Worm (Caenorhabditis elegans) whole organism, midembryonic: ENCODE measurements around the gene C53B7.3.

ENCODE experiments used
- T22C8.4 ChIP-seq: fragments of 200-800 bp; sonication (Bioruptor generic); IDR thresholded peaks from 2 replicates; pipeline ENCODE4 v1.3.6; 2022; ENCODE audit warnings: missing genetic modification characterization, missing compliant biosample characterization
- cog-1 ChIP-seq: sonication (generic microtip); optimal IDR thresholded peaks from 2 replicates; lab custom pipeline; 2016; ENCODE audit warnings: missing genetic modification characterization, missing compliant biosample characterization
- flt-1 ChIP-seq: fragments of 200-800 bp; sonication (Bioruptor generic); IDR thresholded peaks from 2 replicates; pipeline ENCODE4 v1.3.6; 2022; ENCODE audit warnings: missing genetic modification characterization, missing compliant biosample characterization
- klf-2 ChIP-seq: fragments of 200-800 bp; sonication (Bioruptor generic); conservative IDR thresholded peaks from 2 replicates; pipeline ENCODE4 v1.3.6; 2022; ENCODE audit warnings: missing genetic modification reagents, missing genetic modification characterization, missing compliant biosample characterization
- med-1 ChIP-seq: sonication (generic microtip); optimal IDR thresholded peaks from 2 replicates; lab custom pipeline; 2017; ENCODE audit warnings: missing genetic modification characterization, mild to moderate bottlenecking, missing compliant biosample characterization, antibody characterized with exemption, missing genetic modification reagents; ENCODE audit not compliant: insufficient read depth
- ref-1 ChIP-seq: fragments of 200-800 bp; sonication (Bioruptor generic); conservative IDR thresholded peaks from 2 replicates; pipeline ENCODE4 v1.3.6; 2022; ENCODE audit warnings: missing genetic modification reagents, missing genetic modification characterization, missing compliant biosample characterization
- tab-1 ChIP-seq: fragments of 200-800 bp; sonication (Bioruptor generic); IDR thresholded peaks from 2 replicates; pipeline ENCODE4 v1.3.6; 2022; ENCODE audit warnings: missing genetic modification characterization, missing compliant biosample characterization
- ztf-23 ChIP-seq: fragments of 200-800 bp; sonication (Bioruptor generic); IDR thresholded peaks from 2 replicates; pipeline ENCODE4 v1.3.6; 2022; ENCODE audit warnings: missing genetic modification reagents, missing genetic modification characterization, missing compliant biosample characterization
- ztf-29 ChIP-seq: fragments of 200-800 bp; sonication (Bioruptor generic); IDR thresholded peaks from 2 replicates; pipeline ENCODE4 v1.3.6; 2022; ENCODE audit warnings: missing genetic modification reagents, missing genetic modification characterization, missing compliant biosample characterization

C53B7.3 gene

DNA sequence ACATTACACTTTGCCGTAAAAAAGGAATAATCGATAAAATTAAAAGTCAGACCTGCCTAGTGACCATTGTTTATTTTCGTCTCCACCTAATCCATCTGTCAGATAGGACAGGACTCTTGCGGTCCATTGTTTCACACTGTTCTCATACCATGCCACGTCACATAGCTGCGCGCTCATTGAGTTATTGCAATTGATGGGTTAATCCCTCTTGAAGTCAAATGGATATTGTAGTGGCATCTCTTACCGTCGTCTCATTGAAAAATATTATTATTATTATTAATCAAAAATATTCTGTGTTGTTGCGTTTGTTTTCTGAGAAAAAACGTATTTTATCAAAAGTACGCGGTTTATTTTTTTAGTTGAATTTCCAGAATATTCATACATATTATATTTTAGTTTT, 43.7 kb downstream of the C53B7.3 start:
- no peak for TF ChIP-seq ztf-23 (GFP tag; lab: Robert Waterston, UW)
- TF ChIP-seq flt-1 (GFP tag; lab: Robert Waterston, UW): no peak
- TF ChIP-seq ztf-29 (GFP tag; lab: Robert Waterston, UW): no peak
- no peak for TF ChIP-seq tab-1 (GFP tag; lab: Robert Waterston, UW)
- TF ChIP-seq med-1 (GFP tag; lab: Kevin White, UChicago): no peak
- no peak for TF ChIP-seq ref-1 (GFP tag; lab: Robert Waterston, UW)

DNA sequence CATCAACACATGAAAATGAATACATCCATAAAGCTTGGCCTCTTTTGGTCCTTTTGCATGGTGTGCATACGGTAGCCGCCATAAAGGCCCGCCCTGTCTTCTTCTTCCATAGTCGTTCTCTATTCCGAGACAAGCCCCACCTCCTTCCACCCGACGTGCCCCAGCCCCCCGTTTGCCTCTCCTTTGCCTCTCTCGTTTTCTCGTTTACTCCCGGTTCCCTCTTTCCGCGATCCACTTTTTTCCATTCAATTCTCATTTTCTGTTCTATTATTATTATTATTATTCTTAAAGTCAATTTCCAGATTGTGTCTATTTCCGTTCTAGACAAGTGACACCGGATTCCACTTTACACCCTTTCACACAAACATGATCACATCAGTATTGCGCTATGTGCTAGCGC, 44.8 kb downstream of the C53B7.3 start, which contains the start of gene unc-6:
unc-6 (plus strand) TSS at position 301 of the 400 bp plus-strand sequence.
- TF ChIP-seq klf-2: no peak
- no peak for TF ChIP-seq cog-1 (tag; lab: Kevin White, UChicago)
- TF ChIP-seq med-1 (GFP tag; lab: Kevin White, UChicago): no peak
- TF ChIP-seq ztf-29 (GFP tag; lab: Robert Waterston, UW): no peak
- TF ChIP-seq T22C8.4 (GFP tag; lab: Robert Waterston, UW): no peak
- no peak for TF ChIP-seq ztf-23 (GFP tag; lab: Robert Waterston, UW)
- no peak for TF ChIP-seq flt-1 (GFP tag; lab: Robert Waterston, UW)
- TF ChIP-seq ref-1 (GFP tag; lab: Robert Waterston, UW): no peak
- no peak for TF ChIP-seq tab-1 (GFP tag; lab: Robert Waterston, UW)

DNA sequence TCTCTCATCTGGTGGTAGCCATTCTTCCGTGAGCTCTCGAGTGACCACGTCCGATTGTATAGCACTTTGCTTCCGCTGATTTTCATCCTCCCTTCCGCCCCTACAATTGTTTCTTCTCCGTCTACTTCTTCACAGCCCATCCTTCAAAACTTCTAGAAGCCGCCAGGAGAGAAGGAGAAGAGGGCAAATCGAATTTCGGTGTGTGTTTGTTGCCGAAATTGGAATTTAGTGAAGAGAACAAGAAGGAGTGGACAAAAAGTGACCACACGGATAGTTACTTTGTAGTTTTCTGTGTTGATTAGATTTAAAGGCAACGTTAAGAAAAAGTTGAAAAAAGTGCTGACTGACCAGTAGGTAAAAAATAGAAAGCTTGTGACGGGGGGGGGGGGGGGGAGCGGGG, 48.5 kb downstream of the C53B7.3 start:
- TF ChIP-seq klf-2 (no peak), med-1 (GFP tag; lab: Kevin White, UChicago) (no peak), ztf-29 (GFP tag; lab: Robert Waterston, UW) (no peak)

DNA sequence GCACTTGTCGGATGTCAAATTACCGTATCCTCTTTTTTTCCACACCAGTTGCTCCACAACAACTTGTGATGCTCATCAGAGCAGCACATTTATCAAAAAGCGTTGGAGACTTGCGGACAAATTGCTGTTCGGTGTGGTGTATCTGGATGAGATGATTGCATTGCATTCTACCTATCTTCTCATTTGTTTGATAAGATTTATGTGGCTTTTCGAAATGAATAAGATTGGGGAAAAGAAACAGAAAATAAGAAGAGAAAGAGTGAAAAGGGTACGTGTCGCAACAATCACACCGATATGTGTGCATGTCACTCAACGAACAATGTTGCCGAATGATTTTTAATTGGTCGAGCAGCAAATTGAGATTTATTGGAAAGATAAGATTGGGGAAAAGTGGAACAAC, 49.5 kb downstream of the C53B7.3 start:
- TF ChIP-seq ref-1 (GFP tag; lab: Robert Waterston, UW) (no peak), med-1 (GFP tag; lab: Kevin White, UChicago) (no peak), tab-1 (GFP tag; lab: Robert Waterston, UW) (no peak), klf-2 (no peak)
